Worm (Caenorhabditis elegans): ENCODE data around the gene nhr-291.

ce11 chrV:15330314-15330713 lies 11.6 kb downstream of the nhr-291 start, which contains the start of gene srh-295:
- TF ChIP-seq him-1 (tag; optimal IDR thresholded peaks at IDR 0.05) (no peak), dao-5 (tag; optimal IDR thresholded peaks at IDR 0.05) (no peak), W03F9.2 (tag; optimal IDR thresholded peaks at IDR 0.05) (no peak)
